Fruit fly (Drosophila melanogaster) Kc167 (cell line): ENCODE results near the gene CG10616.

Experiments
- Myc ChIP-seq: fragments of >200 bp; optimal IDR thresholded peaks from 2 replicates; lab custom pipeline; 2017; ENCODE audit warnings: missing external identifiers
- Sin3A ChIP-seq: fragments of >200 bp; optimal IDR thresholded peaks from 2 replicates; lab custom pipeline; 2018; ENCODE audit warnings: missing external identifiers
- h ChIP-seq: fragments of >200 bp; optimal IDR thresholded peaks from 3 replicates; lab custom pipeline; 2018; ENCODE audit warnings: missing external identifiers
- psq ChIP-seq: fragments of >200 bp; optimal IDR thresholded peaks from 2 replicates; lab custom pipeline; 2017; ENCODE audit warnings: missing external identifiers

dm6 chr3L:12506963-12507552, 35.5 kb downstream of the CG10616 start:
- TF ChIP-seq Sin3A (lab: Kevin White, UChicago), result no peak
- no peak for TF ChIP-seq psq
- no peak for TF ChIP-seq h (lab: Kevin White, UChicago)
- no peak for TF ChIP-seq Myc (lab: Kevin White, UChicago)
